Fruit fly (Drosophila melanogaster) whole organism, embryonic: ENCODE measurements around the gene Rab26.

ENCODE experiments used
- Abd-B ChIP-seq: fragments of 200-800 bp; sonication (Bioruptor generic); optimal IDR thresholded peaks from 2 replicates; lab custom pipeline; 2018; ENCODE audit warnings: missing biosample characterization, mild to moderate bottlenecking, missing genetic modification characterization, moderate library complexity
- Bgb ChIP-seq: fragments of 200-800 bp; sonication (Bioruptor generic); IDR thresholded peaks from 2 replicates; pipeline ENCODE4 v1.3.6; 2022; ENCODE audit warnings: missing biosample characterization, missing genetic modification characterization; ENCODE audit not compliant: partially characterized antibody
- Bteb2 ChIP-seq: fragments of 200-800 bp; sonication (Bioruptor generic); optimal IDR thresholded peaks from 2 replicates; lab custom pipeline; 2016; ENCODE audit warnings: missing biosample characterization, missing genetic modification characterization
- CG1024 ChIP-seq: fragments of 200-800 bp; sonication (Bioruptor generic); IDR thresholded peaks from 2 replicates; pipeline ENCODE4 v1.3.6; 2022; ENCODE audit warnings: missing biosample characterization, missing genetic modification characterization
- CG10321 ChIP-seq: fragments of 200-800 bp; sonication (Bioruptor generic); IDR thresholded peaks from 2 replicates; pipeline ENCODE4 v1.3.6; 2022; ENCODE audit warnings: missing biosample characterization, missing genetic modification characterization
- CG10431 ChIP-seq: fragments of 200-800 bp; sonication (Bioruptor generic); optimal IDR thresholded peaks from 3 replicates; lab custom pipeline; 2018; ENCODE audit warnings: missing biosample characterization, mild to moderate bottlenecking, missing genetic modification characterization
- CG11247 ChIP-seq: fragments of 200-800 bp; sonication (Bioruptor generic); IDR thresholded peaks from 2 replicates; pipeline ENCODE4 v1.3.6; 2022; ENCODE audit warnings: missing biosample characterization, missing genetic modification characterization
- CG15269 ChIP-seq: fragments of 200-800 bp; sonication (Bioruptor generic); optimal IDR thresholded peaks from 2 replicates; lab custom pipeline; 2018; ENCODE audit warnings: missing biosample characterization, mild to moderate bottlenecking, missing genetic modification characterization, moderate library complexity
- CG2129 ChIP-seq: fragments of 200-800 bp; sonication (Bioruptor generic); IDR thresholded peaks from 2 replicates; pipeline ENCODE4 v1.3.6; 2022; ENCODE audit warnings: missing biosample characterization, missing genetic modification characterization; ENCODE audit not compliant: partially characterized antibody
- CG30431 ChIP-seq: fragments of 200-800 bp; sonication (Bioruptor generic); optimal IDR thresholded peaks from 2 replicates; lab custom pipeline; 2017; ENCODE audit warnings: missing biosample characterization, missing genetic modification characterization
- CG31441 ChIP-seq: fragments of 200-800 bp; sonication (Bioruptor generic); IDR thresholded peaks from 2 replicates; pipeline ENCODE4 v1.3.6; 2022; ENCODE audit warnings: missing biosample characterization, missing genetic modification characterization
- CG34224 ChIP-seq: fragments of 200-800 bp; sonication (Bioruptor generic); IDR thresholded peaks from 3 replicates; pipeline ENCODE4 v1.3.6; 2022; ENCODE audit warnings: missing biosample characterization, missing genetic modification characterization; ENCODE audit not compliant: partially characterized antibody
- CG4360 ChIP-seq: fragments of 200-800 bp; sonication (Bioruptor generic); IDR thresholded peaks from 2 replicates; pipeline ENCODE4 v1.3.6; 2022; ENCODE audit warnings: missing biosample characterization, missing genetic modification characterization
- CG6272 ChIP-seq: fragments of 200-800 bp; sonication (Bioruptor generic); IDR thresholded peaks from 2 replicates; pipeline ENCODE4 v1.3.6; 2022; ENCODE audit warnings: missing biosample characterization, missing genetic modification characterization
- CG6683 ChIP-seq: fragments of 200-800 bp; sonication (Bioruptor generic); optimal IDR thresholded peaks from 2 replicates; lab custom pipeline; 2017; ENCODE audit warnings: missing biosample characterization, mild to moderate bottlenecking, missing genetic modification characterization, missing genetic modification reagents
- CG7987 ChIP-seq: fragments of 200-800 bp; sonication (Bioruptor generic); optimal IDR thresholded peaks from 2 replicates; lab custom pipeline; 2018; ENCODE audit warnings: missing biosample characterization, mild to moderate bottlenecking, missing genetic modification characterization, moderate library complexity
- D19B ChIP-seq: fragments of 200-800 bp; sonication (Bioruptor generic); optimal IDR thresholded peaks from 2 replicates; lab custom pipeline; 2017; ENCODE audit warnings: missing biosample characterization, mild to moderate bottlenecking, missing genetic modification characterization
- E2f2 ChIP-seq: fragments of 200-800 bp; sonication (Bioruptor generic); IDR thresholded peaks from 2 replicates; pipeline ENCODE4 v1.3.6; 2022; ENCODE audit warnings: missing biosample characterization, missing genetic modification characterization
- Hand ChIP-seq: fragments of 200-800 bp; sonication (Bioruptor generic); optimal IDR thresholded peaks from 2 replicates; lab custom pipeline; 2017; ENCODE audit warnings: mild to moderate bottlenecking, missing biosample characterization, missing genetic modification reagents, missing genetic modification characterization
- Hmx ChIP-seq: fragments of 200-800 bp; sonication (Bioruptor generic); optimal IDR thresholded peaks from 2 replicates; lab custom pipeline; 2016; ENCODE audit warnings: missing biosample characterization, missing genetic modification characterization
- Jarid2 ChIP-seq: fragments of 200-800 bp; sonication (Bioruptor generic); optimal IDR thresholded peaks from 3 replicates; lab custom pipeline; 2017; ENCODE audit warnings: mild to moderate bottlenecking, missing biosample characterization, missing genetic modification reagents, missing genetic modification characterization
- MESR4 ChIP-seq: fragments of 200-800 bp; sonication (Bioruptor generic); optimal IDR thresholded peaks from 2 replicates; lab custom pipeline; 2018; ENCODE audit warnings: missing biosample characterization, mild to moderate bottlenecking, missing genetic modification characterization, moderate library complexity
- Med ChIP-seq: fragments of 200-800 bp; sonication (Bioruptor generic); peaks from one replicate; lab custom pipeline; 2016; ENCODE audit warnings: missing biosample characterization, missing genetic modification characterization, mild to moderate bottlenecking, inconsistent platforms, moderate library complexity
- Mes4 ChIP-seq: fragments of 200-800 bp; sonication (Bioruptor generic); optimal IDR thresholded peaks from 2 replicates; lab custom pipeline; 2016; ENCODE audit warnings: missing biosample characterization, missing genetic modification characterization
- NK7.1 ChIP-seq: fragments of 200-800 bp; sonication (Bioruptor generic); optimal IDR thresholded peaks from 3 replicates; lab custom pipeline; 2016; ENCODE audit warnings: missing biosample characterization, missing genetic modification characterization
- Neu2 ChIP-seq: fragments of 200-800 bp; sonication (Bioruptor generic); optimal IDR thresholded peaks from 3 replicates; lab custom pipeline; 2016; ENCODE audit warnings: missing biosample characterization, missing genetic modification characterization, borderline replicate concordance
- Side ChIP-seq: fragments of 200-800 bp; sonication (Bioruptor generic); optimal IDR thresholded peaks from 2 replicates; lab custom pipeline; 2016; ENCODE audit warnings: missing biosample characterization, missing genetic modification characterization
- Sin3A ChIP-seq: fragments of >200 bp; optimal IDR thresholded peaks from 2 replicates; lab custom pipeline; 2018
- Six4 ChIP-seq: fragments of 200-800 bp; sonication (Bioruptor generic); optimal IDR thresholded peaks from 2 replicates; lab custom pipeline; 2016; ENCODE audit warnings: missing biosample characterization, missing genetic modification characterization
- Sox102F ChIP-seq: fragments of 200-800 bp; sonication (Bioruptor generic); optimal IDR thresholded peaks from 2 replicates; lab custom pipeline; 2018; ENCODE audit warnings: missing biosample characterization, mild to moderate bottlenecking, missing genetic modification characterization, moderate library complexity
- Vsx1 ChIP-seq: fragments of 200-800 bp; sonication (Bioruptor generic); optimal IDR thresholded peaks from 2 replicates; lab custom pipeline; 2017; ENCODE audit warnings: missing biosample characterization, mild to moderate bottlenecking, missing genetic modification characterization, missing genetic modification reagents
- ase ChIP-seq: fragments of 200-800 bp; sonication (Bioruptor generic); IDR thresholded peaks from 3 replicates; pipeline ENCODE4 v1.3.6; 2022; ENCODE audit warnings: missing biosample characterization, missing genetic modification characterization
- bigmax ChIP-seq: fragments of 200-800 bp; sonication (Bioruptor generic); optimal IDR thresholded peaks from 2 replicates; lab custom pipeline; 2018; ENCODE audit warnings: missing biosample characterization, mild to moderate bottlenecking, missing genetic modification characterization
- cato ChIP-seq: fragments of 200-800 bp; sonication (Bioruptor generic); optimal IDR thresholded peaks from 2 replicates; lab custom pipeline; 2016; ENCODE audit warnings: missing biosample characterization, missing genetic modification characterization, borderline replicate concordance
- chn ChIP-seq: fragments of 200-800 bp; sonication (Bioruptor generic); optimal IDR thresholded peaks from 2 replicates; lab custom pipeline; 2016; ENCODE audit warnings: missing biosample characterization, missing genetic modification characterization
- crc ChIP-seq: fragments of 200-800 bp; sonication (Bioruptor generic); optimal IDR thresholded peaks from 2 replicates; lab custom pipeline; 2016; ENCODE audit warnings: missing biosample characterization, missing genetic modification characterization
- croc ChIP-seq: fragments of 200-800 bp; sonication (Bioruptor generic); conservative IDR thresholded peaks from 3 replicates; pipeline ENCODE4 v1.3.6; 2022; ENCODE audit warnings: missing biosample characterization, missing genetic modification characterization
- danr ChIP-seq: fragments of 200-800 bp; sonication (Bioruptor generic); IDR thresholded peaks from 2 replicates; pipeline ENCODE4 v1.3.6; 2022; ENCODE audit warnings: missing biosample characterization, missing genetic modification characterization
- dmrt11E ChIP-seq: fragments of 200-800 bp; sonication (Bioruptor generic); optimal IDR thresholded peaks from 3 replicates; lab custom pipeline; 2018; ENCODE audit warnings: missing biosample characterization, mild to moderate bottlenecking, missing genetic modification characterization, moderate library complexity
- jing ChIP-seq: fragments of 200-800 bp; sonication (Bioruptor generic); optimal IDR thresholded peaks from 2 replicates; lab custom pipeline; 2018; ENCODE audit warnings: missing biosample characterization, mild to moderate bottlenecking, missing genetic modification characterization
- p53 ChIP-seq: fragments of 200-800 bp; sonication (Bioruptor generic); optimal IDR thresholded peaks from 2 replicates; lab custom pipeline; 2016; ENCODE audit warnings: missing biosample characterization, missing genetic modification characterization
- peb ChIP-seq: fragments of 200-800 bp; sonication (Bioruptor generic); IDR thresholded peaks from 2 replicates; pipeline ENCODE4 v1.3.6; 2022; ENCODE audit warnings: missing biosample characterization, missing genetic modification characterization
- sens ChIP-seq: fragments of 200-800 bp; sonication (Bioruptor generic); peaks from one replicate; lab custom pipeline; 2016; ENCODE audit warnings: missing biosample characterization, missing genetic modification characterization
- sima ChIP-seq: fragments of 200-800 bp; sonication (Bioruptor generic); optimal IDR thresholded peaks from 2 replicates; lab custom pipeline; 2016; ENCODE audit warnings: missing biosample characterization, missing genetic modification characterization
- sqz ChIP-seq: fragments of 200-800 bp; sonication (Bioruptor generic); optimal IDR thresholded peaks from 3 replicates; lab custom pipeline; 2018; ENCODE audit warnings: missing biosample characterization, mild to moderate bottlenecking, missing genetic modification characterization
- sr ChIP-seq: fragments of 200-800 bp; sonication (Bioruptor generic); IDR thresholded peaks from 3 replicates; pipeline ENCODE4 v1.3.6; 2022; ENCODE audit warnings: missing biosample characterization, missing genetic modification characterization
- stc ChIP-seq: fragments of 200-800 bp; sonication (Bioruptor generic); IDR thresholded peaks from 2 replicates; pipeline ENCODE4 v1.3.6; 2022; ENCODE audit warnings: missing biosample characterization, missing genetic modification characterization
- sug ChIP-seq: fragments of 200-800 bp; optimal IDR thresholded peaks from 2 replicates; lab custom pipeline; 2019; ENCODE audit warnings: missing biosample characterization, mild to moderate bottlenecking, missing genetic modification characterization, moderate library complexity
- toy ChIP-seq: fragments of 200-800 bp; sonication (Bioruptor generic); IDR thresholded peaks from 2 replicates; pipeline ENCODE4 v1.3.6; 2022; ENCODE audit warnings: missing biosample characterization, missing genetic modification characterization
- vnd ChIP-seq: fragments of 200-800 bp; sonication (Bioruptor generic); IDR thresholded peaks from 3 replicates; pipeline ENCODE4 v1.3.6; 2022; ENCODE audit warnings: missing biosample characterization, missing genetic modification characterization; ENCODE audit not compliant: partially characterized antibody
- z ChIP-seq: fragments of 200-800 bp; sonication (Bioruptor generic); IDR thresholded peaks from 3 replicates; pipeline ENCODE4 v1.3.6; 2022; ENCODE audit warnings: missing biosample characterization, missing genetic modification characterization

The Rab26 gene

dm6 chr3L:21304400-21304799, 14.2 kb upstream of the Rab26 start, which contains the start of the genes CG11309 and CG7632 (continued):
- TF ChIP-seq Abd-B (GFP tag; lab: Kevin White, UChicago) = peak; percentile 96
- no peak; the same call in 2 of the 3 replicates for TF ChIP-seq CG34224 (GFP tag; lab: Robert Waterston, UW)
- TF ChIP-seq vnd (GFP tag; lab: Robert Waterston, UW) = no peak
- TF ChIP-seq Bgb = peak; percentile 41; the same call in 1 of the 2 replicates
- peak; percentile 81 for TF ChIP-seq CG10321 (GFP tag; lab: Robert Waterston, UW)
- TF ChIP-seq p53 = peak; percentile 95
- TF ChIP-seq dmrt11E (tag; lab: Kevin White, UChicago) = peak; percentile 100
- peak; percentile 95 for TF ChIP-seq MESR4
- peak; percentile 99 for TF ChIP-seq sug (tag; lab: Kevin White, UChicago)
- TF ChIP-seq CG11247 (GFP tag; lab: Robert Waterston, UW) = peak; percentile 97
- TF ChIP-seq cato = peak; percentile 98
- peak; percentile 99 for TF ChIP-seq sqz (GFP tag; lab: Kevin White, UChicago)
- peak; percentile 95 for TF ChIP-seq CG1024 (GFP tag; lab: Robert Waterston, UW)
- peak; percentile 88 for TF ChIP-seq danr (GFP tag; lab: Robert Waterston, UW)
- peak; percentile 94 for TF ChIP-seq CG30431 (GFP tag; lab: Kevin White, UChicago)
- TF ChIP-seq sima (GFP tag; lab: Kevin White, UChicago) = peak; percentile 98
- TF ChIP-seq CG6272 = peak; percentile 79
- peak; percentile 96 for TF ChIP-seq Hmx
- peak; percentile 9 for TF ChIP-seq Sin3A
- peak; percentile 82; the same call in 2 of the 3 replicates for TF ChIP-seq z (GFP tag; lab: Robert Waterston, UW)
- TF ChIP-seq CG6683 (GFP tag; lab: Kevin White, UChicago) = peak; percentile 99
- peak; percentile 87 for TF ChIP-seq bigmax (GFP tag; lab: Kevin White, UChicago)
- peak; percentile 98 for TF ChIP-seq Vsx1 (GFP tag; lab: Kevin White, UChicago)
- peak; percentile 96 for TF ChIP-seq Jarid2 (GFP tag; lab: Kevin White, UChicago)
- no peak for TF ChIP-seq CG2129
- TF ChIP-seq ase (GFP tag; lab: Robert Waterston, UW) = peak; percentile 97
- TF ChIP-seq stc = peak; percentile 99
- peak; percentile 99 for TF ChIP-seq Sox102F (GFP tag; lab: Kevin White, UChicago)
- TF ChIP-seq crc (GFP tag; lab: Kevin White, UChicago) = peak; percentile 98
- TF ChIP-seq jing (GFP tag; lab: Kevin White, UChicago) = peak; percentile 97
- TF ChIP-seq Side (GFP tag; lab: Kevin White, UChicago) = peak; percentile 99
- TF ChIP-seq E2f2 (GFP tag; lab: Robert Waterston, UW) = peak; percentile 87
- TF ChIP-seq Hand (GFP tag; lab: Kevin White, UChicago) = peak; percentile 99
- TF ChIP-seq Neu2 (GFP tag; lab: Kevin White, UChicago) = peak; percentile 96
- TF ChIP-seq toy (GFP tag; lab: Robert Waterston, UW) = peak; percentile 97
- peak; percentile 95 for TF ChIP-seq D19B (GFP tag; lab: Kevin White, UChicago)
- peak; percentile 99 for TF ChIP-seq CG7987 (GFP tag; lab: Kevin White, UChicago)
- TF ChIP-seq CG31441 (GFP tag; lab: Robert Waterston, UW) = peak; percentile 100
- TF ChIP-seq Six4 = peak; percentile 99
- peak; percentile 98 for TF ChIP-seq chn (GFP tag; lab: Kevin White, UChicago)
- peak; percentile 100 for TF ChIP-seq sens
- TF ChIP-seq CG10431 (GFP tag; lab: Kevin White, UChicago) = peak; percentile 98
- TF ChIP-seq NK7.1 (GFP tag; lab: Kevin White, UChicago) = peak; percentile 99
- TF ChIP-seq Med = peak; percentile 100
- TF ChIP-seq CG15269 (tag; lab: Kevin White, UChicago) = peak; percentile 99
- TF ChIP-seq Bteb2 = peak; percentile 99
- TF ChIP-seq CG4360 (GFP tag; lab: Robert Waterston, UW) = peak; percentile 88
- peak; percentile 94 for TF ChIP-seq sr
- peak; percentile 96 for TF ChIP-seq peb (GFP tag; lab: Robert Waterston, UW)
- TF ChIP-seq croc (GFP tag; lab: Robert Waterston, UW) = peak; percentile 96
- TF ChIP-seq Mes4 (GFP tag; lab: Kevin White, UChicago) = peak; percentile 98
